Worm (Caenorhabditis elegans) whole organism, L3 larva: Measurements from ENCODE around the gene clec-168.

Experiments
- ZK546.5 ChIP-seq: sonication (generic microtip); optimal IDR thresholded peaks from 2 replicates; lab custom pipeline; 2017; ENCODE audit warnings: missing biosample characterization, missing genetic modification characterization
- aly-2 ChIP-seq: fragments of 150-350 bp; optimal IDR thresholded peaks from 2 replicates; lab custom pipeline; 2014; ENCODE audit warnings: missing biosample characterization, missing genetic modification characterization
- nhr-11 ChIP-seq: fragments of 150-350 bp; optimal IDR thresholded peaks from 2 replicates; lab custom pipeline; 2014; ENCODE audit warnings: missing biosample characterization, missing genetic modification characterization
- nhr-25 ChIP-seq: sonication (generic microtip); optimal IDR thresholded peaks from 2 replicates; lab custom pipeline; 2017; ENCODE audit warnings: missing biosample characterization, missing genetic modification characterization
- unc-62 ChIP-seq: fragments of 150-350 bp; sonication (generic microtip); optimal IDR thresholded peaks from 4 replicates; lab custom pipeline; 2014; ENCODE audit warnings: missing biosample characterization, missing genetic modification reagents, missing genetic modification characterization
- ztf-11 ChIP-seq: fragments of 150-350 bp; optimal IDR thresholded peaks from 2 replicates; lab custom pipeline; 2014; ENCODE audit warnings: missing biosample characterization, missing genetic modification characterization
- ztf-4 ChIP-seq: fragments of 150-350 bp; optimal IDR thresholded peaks from 2 replicates; lab custom pipeline; 2014; ENCODE audit warnings: missing biosample characterization, missing genetic modification characterization

- TF ChIP-seq ZK546.5 (tag; lab: Kevin White, UChicago) (no peak), aly-2 (tag; lab: Kevin White, UChicago) (no peak), ztf-11 (tag; lab: Kevin White, UChicago) (no peak), ztf-4 (tag; lab: Kevin White, UChicago) (no peak), nhr-11 (no peak), unc-62 (GFP tag; lab: Kevin White, UChicago) (no peak), nhr-25 (tag; lab: Kevin White, UChicago) (no peak)
Measured at ce11 chrIV:1255632-1256031, 1.1 kb upstream of the clec-168 start, which contains the start of gene clec-167.
